Worm (Caenorhabditis elegans) whole organism, midembryonic: ENCODE data around the gene F45B8.5.

Source experiments
- T22C8.4 ChIP-seq: fragments of 200-800 bp; sonication (Bioruptor generic); IDR thresholded peaks from 2 replicates; pipeline ENCODE4 v1.3.6; 2022; ENCODE audit warnings: missing genetic modification characterization, missing compliant biosample characterization
- cog-1 ChIP-seq: sonication (generic microtip); optimal IDR thresholded peaks from 2 replicates; lab custom pipeline; 2016; ENCODE audit warnings: missing genetic modification characterization, missing compliant biosample characterization
- flt-1 ChIP-seq: fragments of 200-800 bp; sonication (Bioruptor generic); IDR thresholded peaks from 2 replicates; pipeline ENCODE4 v1.3.6; 2022; ENCODE audit warnings: missing genetic modification characterization, missing compliant biosample characterization
- klf-2 ChIP-seq: fragments of 200-800 bp; sonication (Bioruptor generic); conservative IDR thresholded peaks from 2 replicates; pipeline ENCODE4 v1.3.6; 2022; ENCODE audit warnings: missing genetic modification reagents, missing genetic modification characterization, missing compliant biosample characterization
- med-1 ChIP-seq: sonication (generic microtip); optimal IDR thresholded peaks from 2 replicates; lab custom pipeline; 2017; ENCODE audit warnings: missing genetic modification characterization, mild to moderate bottlenecking, missing compliant biosample characterization, antibody characterized with exemption, missing genetic modification reagents; ENCODE audit not compliant: insufficient read depth
- tab-1 ChIP-seq: fragments of 200-800 bp; sonication (Bioruptor generic); IDR thresholded peaks from 2 replicates; pipeline ENCODE4 v1.3.6; 2022; ENCODE audit warnings: missing genetic modification characterization, missing compliant biosample characterization
- ztf-23 ChIP-seq: fragments of 200-800 bp; sonication (Bioruptor generic); IDR thresholded peaks from 2 replicates; pipeline ENCODE4 v1.3.6; 2022; ENCODE audit warnings: missing genetic modification reagents, missing genetic modification characterization, missing compliant biosample characterization
- ztf-29 ChIP-seq: fragments of 200-800 bp; sonication (Bioruptor generic); IDR thresholded peaks from 2 replicates; pipeline ENCODE4 v1.3.6; 2022; ENCODE audit warnings: missing genetic modification reagents, missing genetic modification characterization, missing compliant biosample characterization

DNA sequence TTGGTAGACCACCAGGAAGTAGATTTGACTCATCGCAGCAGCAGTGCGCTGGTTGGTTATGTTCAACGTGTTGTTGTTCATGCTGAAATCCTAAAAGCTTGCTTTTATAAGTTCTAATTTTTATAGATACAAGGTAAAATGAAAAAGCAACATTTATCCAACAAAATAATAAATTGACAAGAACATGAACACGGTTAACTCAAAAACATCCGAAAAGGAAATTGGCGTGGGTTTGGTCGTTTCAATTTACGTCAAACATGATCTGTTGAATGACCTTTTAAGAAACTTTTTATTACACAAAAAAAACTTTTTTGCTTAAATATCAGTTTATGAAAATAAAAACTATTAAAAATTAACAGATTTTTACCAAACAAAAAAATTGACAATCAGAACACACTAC is 37.0 kb upstream of the F45B8.5 start, which contains the start of gene ntr-2:
- no peak for TF ChIP-seq tab-1 (GFP tag; lab: Robert Waterston, UW)
- TF ChIP-seq flt-1 (GFP tag; lab: Robert Waterston, UW), result no peak
- no peak for TF ChIP-seq ztf-29
- no peak for TF ChIP-seq ztf-23 (GFP tag; lab: Robert Waterston, UW)
- no peak for TF ChIP-seq cog-1 (tag; lab: Kevin White, UChicago)
- no peak for TF ChIP-seq med-1 (GFP tag; lab: Kevin White, UChicago)
- TF ChIP-seq klf-2, result no peak
- no peak for TF ChIP-seq T22C8.4 (GFP tag; lab: Robert Waterston, UW)
